Fruit fly (Drosophila melanogaster) whole organism, embryonic: Measurements from ENCODE around the gene CG10035.
A peak's percentile ranks its signal among the peaks of the same experiment; 100 is the strongest.

Experiments
- Atf3 ChIP-seq: fragments of 200-800 bp; sonication (Bioruptor generic); optimal IDR thresholded peaks from 3 replicates; lab custom pipeline; 2016; ENCODE audit warnings: missing biosample characterization, missing genetic modification characterization
- Bteb2 ChIP-seq: fragments of 200-800 bp; sonication (Bioruptor generic); optimal IDR thresholded peaks from 2 replicates; lab custom pipeline; 2016; ENCODE audit warnings: missing biosample characterization, missing genetic modification characterization
- CG1024 ChIP-seq: fragments of 200-800 bp; sonication (Bioruptor generic); IDR thresholded peaks from 2 replicates; pipeline ENCODE4 v1.3.6; 2022; ENCODE audit warnings: missing biosample characterization, missing genetic modification characterization
- CG11723 ChIP-seq: fragments of 200-800 bp; sonication (Bioruptor generic); optimal IDR thresholded peaks from 2 replicates; lab custom pipeline; 2017; ENCODE audit warnings: missing biosample characterization, mild to moderate bottlenecking, missing genetic modification characterization
- CG12219 ChIP-seq: fragments of 200-800 bp; sonication (Bioruptor generic); optimal IDR thresholded peaks from 3 replicates; lab custom pipeline; 2018; ENCODE audit warnings: missing biosample characterization, mild to moderate bottlenecking, missing genetic modification characterization
- CG12299 ChIP-seq: fragments of 200-800 bp; sonication (Bioruptor generic); optimal IDR thresholded peaks from 2 replicates; lab custom pipeline; 2018; ENCODE audit warnings: missing biosample characterization, mild to moderate bottlenecking, missing genetic modification characterization
- CG12942 ChIP-seq: fragments of 200-800 bp; sonication (Bioruptor generic); optimal IDR thresholded peaks from 3 replicates; lab custom pipeline; 2016; ENCODE audit warnings: missing biosample characterization, missing genetic modification characterization
- CG1603 ChIP-seq: fragments of 200-800 bp; sonication (Bioruptor generic); optimal IDR thresholded peaks from 2 replicates; lab custom pipeline; 2019; ENCODE audit warnings: missing biosample characterization, mild to moderate bottlenecking, missing genetic modification characterization, moderate library complexity
- CG1647 ChIP-seq: fragments of 200-800 bp; sonication (Bioruptor generic); optimal IDR thresholded peaks from 3 replicates; lab custom pipeline; 2016; ENCODE audit warnings: missing biosample characterization, missing genetic modification characterization
- CG17186 ChIP-seq: fragments of 200-800 bp; sonication (Bioruptor generic); optimal IDR thresholded peaks from 3 replicates; lab custom pipeline; 2017; ENCODE audit warnings: missing biosample characterization, missing genetic modification reagents, missing genetic modification characterization
- CG17328 ChIP-seq: fragments of 200-800 bp; sonication (Bioruptor generic); IDR thresholded peaks from 2 replicates; pipeline ENCODE4 v1.3.6; 2022; ENCODE audit warnings: missing biosample characterization, missing genetic modification characterization
- CG30020 ChIP-seq: fragments of 200-800 bp; optimal IDR thresholded peaks from 2 replicates; lab custom pipeline; 2019; ENCODE audit warnings: missing biosample characterization, mild to moderate bottlenecking, missing genetic modification characterization, moderate library complexity
- CG3163 ChIP-seq: fragments of 200-800 bp; sonication (Bioruptor generic); optimal IDR thresholded peaks from 3 replicates; lab custom pipeline; 2016; ENCODE audit warnings: missing biosample characterization, missing genetic modification characterization
- CG34422 ChIP-seq: fragments of 200-800 bp; sonication (Bioruptor generic); IDR thresholded peaks from 3 replicates; pipeline ENCODE4 v1.3.6; 2022; ENCODE audit warnings: missing biosample characterization, missing genetic modification characterization
- CG4617 ChIP-seq: fragments of 200-800 bp; sonication (Bioruptor generic); optimal IDR thresholded peaks from 3 replicates; lab custom pipeline; 2016; ENCODE audit warnings: missing biosample characterization, missing genetic modification characterization, borderline replicate concordance
- CG6654 ChIP-seq: fragments of 200-800 bp; sonication (Bioruptor generic); optimal IDR thresholded peaks from 2 replicates; lab custom pipeline; 2017; ENCODE audit warnings: missing biosample characterization, mild to moderate bottlenecking, missing genetic modification characterization
- CG8388 ChIP-seq: fragments of 200-800 bp; sonication (Bioruptor generic); optimal IDR thresholded peaks from 2 replicates; lab custom pipeline; 2019; ENCODE audit warnings: missing biosample characterization, mild to moderate bottlenecking, missing genetic modification characterization, moderate library complexity
- CG9437 ChIP-seq: fragments of 200-800 bp; sonication (Bioruptor generic); optimal IDR thresholded peaks from 2 replicates; lab custom pipeline; 2018; ENCODE audit warnings: missing biosample characterization, mild to moderate bottlenecking, missing genetic modification characterization
- CoRest ChIP-seq: fragments of 200-800 bp; sonication (Bioruptor generic); optimal IDR thresholded peaks from 3 replicates; lab custom pipeline; 2018; ENCODE audit warnings: missing biosample characterization, mild to moderate bottlenecking, missing genetic modification characterization, moderate library complexity
- Dbx ChIP-seq: fragments of 200-800 bp; sonication (Bioruptor generic); IDR thresholded peaks from 3 replicates; pipeline ENCODE4 v1.3.6; 2022; ENCODE audit warnings: missing biosample characterization, missing genetic modification characterization
- Doc2 ChIP-seq: fragments of 200-800 bp; sonication (Bioruptor generic); IDR thresholded peaks from 2 replicates; pipeline ENCODE4 v1.3.6; 2022; ENCODE audit warnings: missing biosample characterization, missing genetic modification characterization
- Doc3 ChIP-seq: fragments of 200-800 bp; sonication (Bioruptor generic); IDR thresholded peaks from 3 replicates; pipeline ENCODE4 v1.3.6; 2022; ENCODE audit warnings: missing biosample characterization, missing genetic modification characterization; ENCODE audit not compliant: partially characterized antibody
- Dp ChIP-seq: fragments of 200-800 bp; sonication (Bioruptor generic); optimal IDR thresholded peaks from 2 replicates; lab custom pipeline; 2018; ENCODE audit warnings: missing biosample characterization, mild to moderate bottlenecking, missing genetic modification characterization, moderate library complexity
- H2.0 ChIP-seq: fragments of 200-800 bp; sonication (Bioruptor generic); IDR thresholded peaks from 2 replicates; pipeline ENCODE4 v1.3.6; 2022; ENCODE audit warnings: missing biosample characterization, missing genetic modification characterization
- Hr51 ChIP-seq, 2 experiments: fragments of 200-800 bp; sonication (Bioruptor generic); optimal IDR thresholded peaks; 2 replicates in 1 of 2; 3 replicates in 1 of 2; lab custom pipeline; 2016 to 2018; ENCODE audit warnings: missing biosample characterization in 2 of 2, missing genetic modification characterization in 2 of 2, mild to moderate bottlenecking in 1 of 2, moderate library complexity in 1 of 2
- Hsf ChIP-seq: fragments of 200-800 bp; sonication (Bioruptor generic); optimal IDR thresholded peaks from 3 replicates; lab custom pipeline; 2016; ENCODE audit warnings: missing biosample characterization, missing genetic modification characterization
- Lhr ChIP-seq: fragments of 200-800 bp; sonication (Bioruptor generic); optimal IDR thresholded peaks from 3 replicates; lab custom pipeline; 2017; ENCODE audit warnings: mild to moderate bottlenecking, missing biosample characterization, missing genetic modification reagents, missing genetic modification characterization
- MBD-R2 ChIP-seq: fragments of 200-800 bp; sonication (Bioruptor generic); IDR thresholded peaks from 2 replicates; pipeline ENCODE4 v1.3.6; 2022; ENCODE audit warnings: missing biosample characterization, missing genetic modification characterization
- MESR4 ChIP-seq: fragments of 200-800 bp; sonication (Bioruptor generic); optimal IDR thresholded peaks from 2 replicates; lab custom pipeline; 2018; ENCODE audit warnings: missing biosample characterization, mild to moderate bottlenecking, missing genetic modification characterization, moderate library complexity
- Myb ChIP-seq: fragments of 200-800 bp; sonication (Bioruptor generic); optimal IDR thresholded peaks from 2 replicates; lab custom pipeline; 2016; ENCODE audit warnings: missing biosample characterization, missing genetic modification characterization
- Oaz ChIP-seq: fragments of 200-800 bp; sonication (Bioruptor generic); IDR thresholded peaks from 2 replicates; pipeline ENCODE4 v1.3.6; 2022; ENCODE audit warnings: missing biosample characterization, missing genetic modification characterization
- Opbp ChIP-seq: fragments of 200-800 bp; sonication (Bioruptor generic); IDR thresholded peaks from 3 replicates; pipeline ENCODE4 v1.3.6; 2022; ENCODE audit warnings: missing biosample characterization, missing genetic modification characterization; ENCODE audit not compliant: partially characterized antibody
- PHDP ChIP-seq: fragments of 200-800 bp; sonication (Bioruptor generic); optimal IDR thresholded peaks from 3 replicates; lab custom pipeline; 2018; ENCODE audit warnings: missing biosample characterization, mild to moderate bottlenecking, missing genetic modification characterization, moderate library complexity
- Xbp1 ChIP-seq: fragments of 200-800 bp; sonication (Bioruptor generic); optimal IDR thresholded peaks from 3 replicates; lab custom pipeline; 2016; ENCODE audit warnings: missing biosample characterization, mild to moderate bottlenecking, missing genetic modification characterization
- ara ChIP-seq: fragments of 200-800 bp; sonication (Bioruptor generic); IDR thresholded peaks from 2 replicates; pipeline ENCODE4 v1.3.6; 2022; ENCODE audit warnings: missing biosample characterization, missing genetic modification characterization
- cas ChIP-seq: fragments of 200-800 bp; sonication (Bioruptor generic); IDR thresholded peaks from 2 replicates; pipeline ENCODE4 v1.3.6; 2022; ENCODE audit warnings: missing biosample characterization, missing genetic modification characterization
- chm ChIP-seq: fragments of 200-800 bp; sonication (Bioruptor generic); IDR thresholded peaks from 2 replicates; pipeline ENCODE4 v1.3.6; 2022; ENCODE audit warnings: missing biosample characterization, missing genetic modification characterization
- dati ChIP-seq: fragments of 200-800 bp; sonication (Bioruptor generic); IDR thresholded peaks from 2 replicates; pipeline ENCODE4 v1.3.6; 2022; ENCODE audit warnings: missing biosample characterization, missing genetic modification characterization
- fru ChIP-seq: fragments of >200 bp; optimal IDR thresholded peaks from 2 replicates; lab custom pipeline; 2017
- gce ChIP-seq: fragments of 200-800 bp; sonication (Bioruptor generic); IDR thresholded peaks from 3 replicates; pipeline ENCODE4 v1.3.6; 2022; ENCODE audit warnings: missing biosample characterization, missing genetic modification characterization
- gro ChIP-seq: fragments of 200-800 bp; sonication (Bioruptor generic); optimal IDR thresholded peaks from 2 replicates; lab custom pipeline; 2016; ENCODE audit warnings: missing biosample characterization, missing genetic modification characterization
- hkb ChIP-seq, 2 experiments: fragments of 200-800 bp in 1 of 2; fragments of >200 bp in 1 of 2; sonication (Bioruptor generic) in 1 of 2; IDR thresholded peaks in 1 of 2; optimal IDR thresholded peaks in 1 of 2; 2 replicates each; pipeline versions ENCODE4 v1.3.6 to Lab custom; 2017 to 2022; ENCODE audit warnings: missing biosample characterization in 1 of 2, missing genetic modification characterization in 1 of 2
- insv ChIP-seq, 2 experiments: fragments of 200-800 bp; sonication (Bioruptor generic); optimal IDR thresholded peaks; 3 replicates each; lab custom pipeline; 2016 to 2018; ENCODE audit warnings: missing biosample characterization in 2 of 2, missing genetic modification characterization in 2 of 2
- lov ChIP-seq, 2 experiments: fragments of 200-800 bp in 1 of 2; fragments of >200 bp in 1 of 2; sonication (Bioruptor generic) in 1 of 2; IDR thresholded peaks in 1 of 2; optimal IDR thresholded peaks in 1 of 2; 2 replicates in 1 of 2; 3 replicates in 1 of 2; pipeline versions ENCODE4 v1.3.6 to Lab custom; 2017 to 2022; ENCODE audit warnings: missing biosample characterization in 1 of 2, missing genetic modification characterization in 1 of 2
- nerfin-1 ChIP-seq: fragments of 200-800 bp; sonication (Bioruptor generic); optimal IDR thresholded peaks from 3 replicates; lab custom pipeline; 2019; ENCODE audit warnings: missing biosample characterization, mild to moderate bottlenecking, missing genetic modification characterization, moderate library complexity
- peb ChIP-seq: fragments of 200-800 bp; sonication (Bioruptor generic); IDR thresholded peaks from 2 replicates; pipeline ENCODE4 v1.3.6; 2022; ENCODE audit warnings: missing biosample characterization, missing genetic modification characterization
- phol ChIP-seq: fragments of 200-800 bp; sonication (Bioruptor generic); optimal IDR thresholded peaks from 3 replicates; lab custom pipeline; 2018; ENCODE audit warnings: missing biosample characterization, mild to moderate bottlenecking, missing genetic modification characterization, moderate library complexity
- stwl ChIP-seq: fragments of 200-800 bp; sonication (Bioruptor generic); optimal IDR thresholded peaks from 3 replicates; lab custom pipeline; 2018; ENCODE audit warnings: missing biosample characterization, mild to moderate bottlenecking, missing genetic modification characterization, moderate library complexity
- twi ChIP-seq: fragments of 200-800 bp; optimal IDR thresholded peaks from 2 replicates; lab custom pipeline; 2019; ENCODE audit warnings: missing biosample characterization, mild to moderate bottlenecking, missing genetic modification characterization, moderate library complexity
- zfh1 ChIP-seq: fragments of 200-800 bp; sonication (Bioruptor generic); IDR thresholded peaks from 3 replicates; pipeline ENCODE4 v1.3.6; 2022; ENCODE audit warnings: missing biosample characterization, missing genetic modification characterization

Gene CG10035

DNA sequence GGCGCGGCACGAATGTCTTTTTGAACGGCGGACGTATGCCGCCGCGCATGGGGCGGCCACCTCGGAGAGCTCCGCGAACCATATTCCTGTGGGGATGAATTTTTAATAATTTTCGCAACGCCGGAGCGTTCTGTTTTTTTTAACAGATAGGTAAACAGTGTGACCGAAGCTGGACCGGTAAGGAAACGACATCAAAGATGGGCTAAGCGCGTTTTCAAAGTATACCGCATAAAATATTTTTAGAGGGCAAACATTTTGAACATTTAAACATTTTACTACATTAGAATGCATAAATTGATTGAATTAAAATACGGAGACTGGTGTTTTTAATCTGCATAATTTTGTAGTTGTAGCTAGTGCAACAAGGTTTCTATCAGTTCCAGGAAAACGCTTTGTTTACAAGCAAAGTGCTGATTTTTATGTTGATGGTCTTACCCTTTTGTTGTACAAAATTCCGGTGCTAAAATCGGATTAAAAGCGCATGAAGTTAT, 46.7 kb upstream of the CG10035 start, which contains the start of the genes CG5641 and CG5245 (continued):
- TF ChIP-seq insv (GFP tag; optimal IDR thresholded peaks at IDR 0.05; lab: Kevin White, UChicago) (peak in 1 of 2 experiments; percentile 0), H2.0 (GFP tag; lab: Robert Waterston, UW) (no peak), Atf3 (GFP tag; lab: Kevin White, UChicago) (no peak), CoRest (tag; lab: Kevin White, UChicago) (peak; percentile 12), PHDP (tag; lab: Kevin White, UChicago) (no peak), Dbx (no peak), MESR4 (peak; percentile 47), twi (no peak), cas (GFP tag; lab: Robert Waterston, UW) (no peak), phol (peak; percentile 29), CG30020 (tag; lab: Kevin White, UChicago) (peak; percentile 15), nerfin-1 (peak; percentile 58), Hsf (GFP tag; lab: Kevin White, UChicago) (no peak), Opbp (GFP tag; lab: Robert Waterston, UW) (0 out of 3 replicates have a peak, but pooled peaks have one; percentile 12), hkb (optimal IDR thresholded peaks at IDR 0.05; lab: Kevin White, UChicago) (peak; percentile 26), hkb (GFP tag; IDR thresholded peaks at IDR 0.05; lab: Robert Waterston, UW) (no peak), CG1024 (GFP tag; lab: Robert Waterston, UW) (no peak), Doc2 (GFP tag; lab: Robert Waterston, UW) (no peak), ara (no peak), CG12299 (tag; lab: Kevin White, UChicago) (no peak), fru (lab: Kevin White, UChicago) (no peak), zfh1 (GFP tag; lab: Robert Waterston, UW) (0 out of 3 replicates have a peak, but pooled peaks have one; percentile 10), Bteb2 (GFP tag; lab: Kevin White, UChicago) (no peak), CG3163 (GFP tag; lab: Kevin White, UChicago) (no peak), gro (GFP tag; lab: Kevin White, UChicago) (no peak), CG12942 (no peak), peb (GFP tag; lab: Robert Waterston, UW) (no peak), lov (optimal IDR thresholded peaks at IDR 0.05; lab: Kevin White, UChicago) (no peak), lov (GFP tag; IDR thresholded peaks at IDR 0.05; lab: Robert Waterston, UW) (no peak), CG8388 (no peak), Doc3 (no peak), Hr51 (GFP tag; optimal IDR thresholded peaks at IDR 0.05; lab: Kevin White, UChicago) (no peak), Lhr (GFP tag; lab: Kevin White, UChicago) (peak; percentile 31), CG6654 (GFP tag; lab: Kevin White, UChicago) (no peak), CG4617 (GFP tag; lab: Kevin White, UChicago) (peak; percentile 51), CG9437 (no peak), CG1603 (tag; lab: Kevin White, UChicago) (peak; percentile 11), stwl (tag; lab: Kevin White, UChicago) (peak; percentile 40), gce (no peak), CG17186 (GFP tag; lab: Kevin White, UChicago) (no peak), dati (no peak), Xbp1 (GFP tag; lab: Kevin White, UChicago) (no peak), CG11723 (GFP tag; lab: Kevin White, UChicago) (no peak), CG34422 (peak; percentile 31; the same call in 1 of the 3 replicates), Oaz (GFP tag; lab: Robert Waterston, UW) (no peak), CG12219 (GFP tag; lab: Kevin White, UChicago) (no peak), Myb (GFP tag; lab: Kevin White, UChicago) (peak; percentile 31), chm (no peak), CG1647 (GFP tag; lab: Kevin White, UChicago) (no peak), Dp (GFP tag; lab: Kevin White, UChicago) (peak; percentile 60), CG17328 (GFP tag; lab: Robert Waterston, UW) (no peak), MBD-R2 (GFP tag; lab: Robert Waterston, UW) (peak; percentile 70)
